Worm (Caenorhabditis elegans): ENCODE results near the gene T12D8.9.

T12D8.9 gene

DNA sequence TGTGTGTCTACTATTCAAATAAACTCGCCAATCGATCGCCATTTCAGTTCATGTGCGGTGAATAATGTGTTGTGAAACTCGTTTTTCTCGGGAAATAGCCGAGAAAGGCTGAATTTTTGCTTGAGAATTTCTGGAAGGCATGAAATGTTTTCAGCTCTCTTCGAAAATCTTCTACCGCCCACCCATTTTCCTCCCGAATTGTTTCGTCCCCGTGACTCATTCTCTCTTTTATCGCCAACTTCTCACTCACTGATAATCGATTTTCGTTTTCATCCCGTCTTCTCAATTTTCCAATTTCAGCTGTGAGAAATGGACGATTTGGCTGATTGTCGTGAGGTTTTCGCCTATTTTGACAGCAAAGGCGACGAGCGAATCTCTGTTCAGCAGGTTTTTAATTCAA, 6.1 kb downstream of the T12D8.9 start, which contains the start of gene mlc-5:
Gene mlc-5, plus strand, starts transcription at position 301 of the 400 bp plus-strand sequence.
- TF ChIP-seq unc-62 (GFP tag; optimal IDR thresholded peaks at IDR 0.05): no peak

DNA sequence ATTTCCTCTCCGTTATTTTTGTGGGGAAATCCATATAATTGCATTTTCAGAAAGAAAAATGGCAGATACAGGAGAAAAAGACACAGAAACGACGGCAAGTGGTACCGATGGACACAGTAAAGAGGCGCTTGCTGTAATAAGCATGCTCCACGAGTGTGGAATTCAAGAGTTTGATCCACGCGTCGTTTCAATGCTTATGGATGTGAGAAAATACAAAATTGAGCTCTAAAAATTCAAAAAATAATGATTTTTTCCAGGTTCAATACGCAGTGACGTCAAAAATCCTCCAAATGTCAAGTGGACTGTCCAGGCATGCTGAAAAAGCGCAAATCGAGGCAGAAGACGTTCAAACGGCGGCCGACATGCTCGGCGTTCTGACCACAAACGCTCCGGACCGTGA, 7.3 kb downstream of the T12D8.9 start, which contains the start of gene taf-9:
Gene taf-9, plus strand, starts transcription at position 51 of the 400 bp plus-strand sequence.
- TF ChIP-seq unc-62 (GFP tag; optimal IDR thresholded peaks at IDR 0.05): no peak

DNA sequence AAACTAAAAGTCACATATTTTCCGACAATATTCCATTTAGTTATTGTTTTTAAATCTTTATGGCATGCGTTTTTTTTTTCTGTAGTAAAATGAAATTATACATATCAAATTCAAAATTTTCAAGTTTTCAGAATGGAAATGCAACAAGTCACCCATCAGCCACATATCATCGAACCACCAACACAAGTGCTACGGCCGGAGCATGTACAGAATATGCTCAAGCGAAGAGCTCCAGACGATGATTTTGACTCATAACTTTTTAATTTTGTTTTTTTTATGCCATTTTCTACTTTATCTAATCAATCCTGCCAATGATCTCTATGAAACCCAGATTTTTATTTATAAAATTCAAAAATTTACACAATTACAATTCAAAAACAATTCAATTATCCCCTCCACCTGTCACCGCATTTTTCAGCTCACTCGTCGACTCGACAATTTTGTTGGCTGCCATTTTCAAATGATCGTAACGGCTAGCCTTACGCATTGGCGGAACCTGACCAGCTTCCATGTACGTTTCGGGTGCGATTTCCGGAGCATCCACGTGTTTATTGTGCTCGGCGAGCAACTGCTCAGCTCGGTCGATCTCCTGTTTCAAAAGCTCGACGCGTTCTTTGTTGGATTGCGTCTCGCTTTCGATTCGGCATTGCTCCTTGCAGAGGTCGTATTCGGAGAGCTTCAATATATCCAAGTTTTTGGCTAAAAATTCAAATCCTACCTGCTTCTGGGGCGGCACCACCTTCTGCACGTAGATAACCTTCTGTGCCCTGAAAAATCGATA, 8.9 kb downstream of the T12D8.9 start:
- TF ChIP-seq unc-62 (GFP tag; optimal IDR thresholded peaks at IDR 0.05): no peak

DNA sequence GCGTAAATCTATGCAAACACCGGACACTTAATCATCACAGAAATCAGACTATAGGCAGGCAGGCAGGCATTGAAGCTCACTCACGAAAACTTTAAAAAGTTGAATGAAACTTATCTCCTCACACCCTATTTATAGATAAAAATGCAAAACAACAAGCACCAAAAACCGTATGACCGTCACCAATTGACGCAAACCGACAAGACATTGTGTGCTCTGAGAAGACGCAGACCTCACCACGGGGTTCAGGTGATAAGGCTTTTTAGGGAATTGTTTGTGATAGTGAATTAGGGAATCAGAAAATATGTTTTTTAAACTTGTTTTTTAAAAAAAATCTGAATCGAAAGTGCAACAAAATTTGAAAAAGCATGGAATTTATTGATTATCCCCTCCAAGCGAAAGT, 9.8 kb downstream of the T12D8.9 start, which contains the start of gene T12D8.5:
Gene T12D8.5, minus strand, starts transcription at position 95 of the 400 bp plus-strand sequence.
- TF ChIP-seq unc-62 (GFP tag; optimal IDR thresholded peaks at IDR 0.05): no peak

DNA sequence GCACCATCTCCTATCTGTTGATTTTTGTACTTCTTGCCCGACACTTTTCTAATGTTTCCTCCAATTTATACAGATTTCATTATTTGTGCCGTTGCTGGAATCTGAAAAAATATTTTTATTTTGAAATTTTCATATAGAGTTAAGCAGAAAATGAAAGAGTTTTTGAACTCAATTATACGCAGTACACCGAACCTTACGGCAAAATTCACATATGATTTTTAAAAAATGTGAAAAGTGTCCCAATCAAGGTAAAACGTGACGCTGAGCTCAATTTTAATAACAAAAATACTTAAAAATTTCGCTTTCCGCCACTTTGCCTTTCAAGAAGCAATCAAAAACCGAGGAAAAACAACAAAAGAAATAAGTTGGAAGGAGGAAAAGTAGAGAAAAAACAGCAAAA, 13.8 kb downstream of the T12D8.9 start, which contains the start of gene arrd-17:
Gene arrd-17, minus strand, starts transcription at position 101 of the 400 bp plus-strand sequence.
- no peak for TF ChIP-seq unc-62 (GFP tag; optimal IDR thresholded peaks at IDR 0.05)

DNA sequence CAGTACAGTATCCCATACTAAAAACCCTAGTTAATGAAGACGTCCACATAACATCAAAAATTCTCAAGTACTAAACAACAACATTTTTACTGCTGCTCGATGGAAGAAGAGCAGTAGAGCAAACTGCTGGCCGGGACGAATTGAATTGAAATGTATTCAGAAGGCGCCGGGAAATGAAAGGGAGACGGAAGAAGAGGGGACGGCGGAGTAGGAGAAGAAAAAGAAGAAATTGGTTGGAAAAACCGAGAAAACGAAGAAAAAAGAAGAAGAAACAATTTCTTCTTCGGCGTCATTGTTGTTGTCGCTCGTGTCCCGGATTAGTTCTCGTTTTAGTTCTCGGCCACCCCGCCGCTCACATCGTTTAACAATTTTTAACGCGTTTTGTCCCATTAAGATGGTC, 16.9 kb downstream of the T12D8.9 start:
- no peak for TF ChIP-seq unc-62 (GFP tag; optimal IDR thresholded peaks at IDR 0.05)

DNA sequence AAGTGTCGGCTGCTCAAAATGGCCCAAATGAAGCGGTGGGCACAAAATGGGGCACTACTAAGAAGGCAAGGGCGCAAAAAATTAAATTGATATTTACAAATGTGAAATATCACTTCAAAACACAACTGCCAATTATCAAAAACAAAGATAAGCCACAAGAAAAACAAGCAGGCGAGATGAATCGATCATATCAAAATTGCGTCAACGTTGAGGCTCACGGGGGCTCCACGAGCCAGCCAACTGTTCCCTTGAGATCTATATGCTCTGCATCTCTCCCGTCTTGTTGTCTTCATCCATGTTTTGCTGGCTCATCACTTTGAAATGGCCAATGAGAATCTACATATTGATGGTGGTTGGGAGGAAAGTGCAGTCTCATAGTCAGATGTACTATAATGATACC, 18.3 kb downstream of the T12D8.9 start:
- no peak for TF ChIP-seq unc-62 (GFP tag; optimal IDR thresholded peaks at IDR 0.05)

DNA sequence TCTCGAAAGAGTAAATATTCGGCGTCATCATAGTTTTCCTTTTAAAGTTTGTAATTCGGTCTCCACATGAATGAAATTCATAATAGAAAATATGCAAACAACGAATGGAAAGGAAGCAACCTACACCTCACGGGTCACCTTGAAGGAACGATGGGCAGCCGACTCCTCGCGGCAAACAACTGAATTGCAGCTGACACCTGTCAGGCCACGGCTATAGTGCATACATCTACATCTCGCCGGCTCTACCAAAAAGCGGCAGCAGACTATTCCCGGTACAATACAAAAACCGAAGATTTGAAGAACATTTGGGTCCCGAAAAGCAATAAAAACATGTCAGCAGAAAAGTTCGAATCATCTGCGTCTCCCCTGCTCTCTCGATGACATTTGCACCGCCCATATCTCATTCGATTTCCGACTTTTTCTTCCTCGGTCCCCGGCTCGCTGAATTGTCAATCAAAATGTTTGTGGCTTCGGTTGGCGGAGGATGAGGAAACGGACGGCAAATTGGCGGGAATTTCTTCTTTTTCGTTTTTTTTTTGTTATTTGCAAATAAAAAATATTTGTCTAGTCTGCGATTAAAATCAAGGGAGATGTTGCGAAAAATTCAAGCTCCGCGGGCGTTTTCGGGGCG, 18.9 kb downstream of the T12D8.9 start:
- TF ChIP-seq unc-62 (GFP tag; optimal IDR thresholded peaks at IDR 0.05): no peak

DNA sequence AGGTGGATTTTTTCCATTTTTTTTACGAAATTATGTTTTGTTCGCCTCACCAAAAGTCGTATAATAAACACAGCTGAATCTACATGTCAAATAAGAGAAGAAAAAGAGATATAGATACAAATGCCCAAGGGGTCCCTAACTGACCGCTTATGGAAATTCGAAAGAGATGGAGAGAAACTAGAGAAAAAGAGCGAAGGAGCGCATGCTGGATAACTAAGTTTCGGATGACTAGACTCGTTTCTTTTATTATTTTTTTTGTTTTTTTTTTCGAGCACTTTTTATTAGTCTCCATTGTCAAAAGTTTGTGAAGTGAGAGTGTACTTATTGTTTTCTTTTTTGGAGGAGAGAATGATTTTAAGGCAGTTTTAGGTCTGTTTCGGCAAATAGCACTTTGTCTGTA, 20.8 kb downstream of the T12D8.9 start:
- no peak for TF ChIP-seq unc-62 (GFP tag; optimal IDR thresholded peaks at IDR 0.05)

DNA sequence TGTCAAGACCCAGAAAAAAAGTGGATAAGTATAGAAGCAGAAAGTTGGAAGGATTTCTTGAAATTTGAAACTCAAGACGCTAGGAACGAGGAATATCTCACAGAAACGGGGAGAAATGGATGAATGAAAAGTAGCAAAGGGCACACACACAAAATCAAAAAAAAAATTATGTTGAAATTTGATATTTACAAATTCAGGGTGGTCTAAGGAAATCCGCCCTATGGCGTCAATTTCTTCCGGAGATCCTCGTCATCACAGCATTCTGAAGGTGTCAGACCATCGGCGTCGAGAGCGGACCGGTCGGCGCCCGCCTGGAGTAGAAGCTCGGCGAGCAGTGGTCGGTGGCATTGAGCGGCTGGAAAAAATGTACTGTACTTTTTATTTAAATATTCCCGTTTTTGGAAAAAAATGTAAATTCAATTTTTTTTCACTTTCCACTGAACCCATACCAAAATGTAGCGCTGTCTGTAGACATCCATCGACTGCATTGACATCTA, 23.1 kb downstream of the T12D8.9 start:
- TF ChIP-seq unc-62 (GFP tag; optimal IDR thresholded peaks at IDR 0.05): no peak

DNA sequence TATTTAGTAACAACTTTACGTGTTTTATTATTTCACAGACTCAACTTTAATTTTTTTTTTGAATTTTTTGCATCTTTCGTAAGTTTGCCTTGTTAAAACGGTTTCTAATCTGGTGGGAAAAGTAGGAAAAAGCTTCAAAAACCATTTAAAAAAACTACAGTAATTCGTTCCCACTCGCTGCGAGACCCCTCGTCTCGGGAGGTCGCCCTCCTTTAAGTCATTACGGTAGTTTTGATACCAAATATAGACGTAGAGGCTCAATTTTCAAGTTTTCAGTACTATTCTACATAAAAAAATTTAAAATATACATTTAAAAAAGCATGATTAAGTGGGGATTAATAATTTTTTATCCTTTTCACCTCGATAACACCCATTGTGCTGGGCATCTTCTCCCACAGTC, 24.0 kb downstream of the T12D8.9 start:
- no peak for TF ChIP-seq unc-62 (GFP tag; optimal IDR thresholded peaks at IDR 0.05)

DNA sequence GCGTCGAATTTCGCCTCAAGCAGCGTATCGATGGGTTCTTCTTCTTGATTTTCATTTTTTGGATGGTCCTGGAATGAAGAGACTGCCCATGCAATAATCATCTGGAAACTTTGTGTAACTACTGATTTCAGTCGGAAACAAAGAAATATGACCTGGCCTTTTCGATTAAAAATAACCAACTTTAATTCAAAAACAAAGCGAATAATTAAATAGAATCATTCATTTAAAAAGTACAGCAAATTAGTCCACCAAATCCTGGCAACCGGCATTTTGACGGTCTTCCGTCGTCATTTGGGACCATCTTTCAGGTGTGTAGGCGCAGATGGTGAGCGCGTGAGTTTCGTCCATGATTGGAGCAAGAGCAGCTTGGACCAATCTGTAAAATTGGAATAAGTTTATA, 24.7 kb downstream of the T12D8.9 start, which contains the start of gene acbp-5:
Gene acbp-5, minus strand, starts transcription at position 101 of the 400 bp plus-strand sequence.
- TF ChIP-seq unc-62 (GFP tag; optimal IDR thresholded peaks at IDR 0.05): no peak

DNA sequence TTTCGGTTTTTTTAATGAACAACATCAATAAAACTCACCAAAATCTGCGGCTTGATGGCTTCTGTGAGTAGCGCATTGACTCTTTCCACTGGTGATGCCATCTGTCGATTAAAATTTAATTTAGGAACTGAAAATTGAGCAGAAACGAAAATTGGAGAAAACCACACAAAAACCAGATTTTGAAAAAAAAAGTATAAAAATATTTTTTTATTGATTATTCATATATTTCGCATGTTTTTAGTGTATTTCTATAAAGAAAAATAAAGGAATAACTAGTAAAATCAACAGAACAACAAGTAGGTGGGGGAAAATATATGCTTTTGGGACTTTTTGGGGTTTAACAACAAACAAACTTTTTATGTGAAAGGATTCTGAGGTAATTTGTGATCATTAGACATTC, 25.3 kb downstream of the T12D8.9 start, which contains the start of gene T12D8.10:
Gene T12D8.10, minus strand, starts transcription at position 101 of the 400 bp plus-strand sequence.
- no peak for TF ChIP-seq unc-62 (GFP tag; optimal IDR thresholded peaks at IDR 0.05)

DNA sequence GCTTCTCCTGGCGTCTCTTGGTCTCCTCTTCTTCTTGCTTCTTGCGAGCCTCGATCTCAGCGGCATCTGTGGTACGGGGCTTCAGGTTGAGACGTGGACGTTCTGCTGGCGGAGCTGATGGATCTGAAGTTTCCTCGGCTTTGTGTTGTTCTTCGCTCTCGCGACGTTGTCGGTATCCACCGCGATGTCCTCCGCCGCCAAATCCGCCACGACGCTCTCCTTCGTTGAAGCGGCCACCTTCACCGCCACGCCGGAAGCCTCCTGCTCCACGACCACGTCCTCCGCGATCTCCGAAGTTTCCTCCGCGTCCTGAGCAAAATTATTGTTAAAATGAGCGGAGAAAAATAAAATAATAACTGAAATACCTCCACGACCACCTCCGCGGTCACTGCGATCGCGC, 25.9 kb downstream of the T12D8.9 start:
- TF ChIP-seq unc-62 (GFP tag; optimal IDR thresholded peaks at IDR 0.05): no peak

DNA sequence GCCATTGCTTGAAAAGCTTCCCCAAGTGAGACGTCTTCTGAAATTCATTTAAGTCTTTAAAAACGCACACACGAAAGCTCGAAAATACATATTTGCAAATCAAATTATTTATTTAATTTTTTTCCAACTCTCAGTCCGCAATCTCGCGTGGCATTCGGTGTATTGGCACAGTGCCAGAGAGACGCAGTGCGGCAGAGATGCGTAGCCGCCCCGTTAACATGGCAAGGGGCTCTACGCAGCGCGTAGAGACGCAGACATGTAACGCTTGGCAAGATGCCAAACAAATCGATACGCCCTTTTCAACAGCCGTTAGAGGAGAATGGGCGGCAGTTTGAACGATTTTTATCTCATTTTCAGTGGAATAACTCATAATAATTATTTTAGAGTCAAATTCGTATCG, 26.6 kb downstream of the T12D8.9 start, which contains the start of the genes drr-2 and set-16:
Gene drr-2, minus strand, starts transcription at position 37 of the 400 bp plus-strand sequence.
Gene set-16, plus strand, starts transcription at position 383 of the 400 bp plus-strand sequence.
- peak; percentile 42 for TF ChIP-seq unc-62 (GFP tag; optimal IDR thresholded peaks at IDR 0.05)

DNA sequence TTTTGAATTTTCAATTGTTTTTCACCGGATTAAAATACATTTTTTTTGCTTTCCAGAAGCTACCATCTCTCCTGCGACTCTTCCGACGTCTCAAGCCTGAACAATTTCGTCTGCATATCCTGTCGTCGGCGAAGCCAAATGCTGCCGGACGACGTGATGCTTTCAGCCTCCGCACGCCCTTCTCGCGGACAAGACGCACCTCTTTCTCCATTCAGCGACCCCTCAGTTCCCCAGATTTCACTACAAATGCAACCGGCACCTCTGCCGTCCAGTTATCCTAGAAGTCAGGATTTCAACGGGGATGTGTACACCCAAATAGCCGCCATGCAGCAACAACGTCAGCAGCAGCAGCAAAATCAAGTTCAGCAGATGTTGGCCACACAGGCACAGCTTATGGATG, 27.4 kb downstream of the T12D8.9 start:
- TF ChIP-seq unc-62 (GFP tag; optimal IDR thresholded peaks at IDR 0.05): no peak
